Fruit fly (Drosophila melanogaster) whole organism, pupa: Measurements from ENCODE around the gene melt.
A peak's percentile ranks its signal among the peaks of the same experiment; 100 is the strongest.

Source experiments
- CG10348 ChIP-seq: fragments of 200-800 bp; sonication (Bioruptor generic); IDR thresholded peaks from 2 replicates; pipeline ENCODE4 v1.3.6; 2022; ENCODE audit warnings: missing biosample characterization, missing genetic modification characterization
- CG12605 ChIP-seq: fragments of 200-800 bp; sonication (Bioruptor generic); IDR thresholded peaks from 2 replicates; pipeline ENCODE4 v1.3.6; 2022; ENCODE audit warnings: missing biosample characterization, missing genetic modification characterization
- CG13204 ChIP-seq: fragments of 200-800 bp; sonication (Bioruptor generic); optimal IDR thresholded peaks from 2 replicates; lab custom pipeline; 2018; ENCODE audit warnings: missing biosample characterization, mild to moderate bottlenecking, missing genetic modification characterization, moderate library complexity
- CG14655 ChIP-seq: fragments of 200-800 bp; sonication (Bioruptor generic); optimal IDR thresholded peaks from 3 replicates; lab custom pipeline; 2017; ENCODE audit warnings: mild to moderate bottlenecking, missing biosample characterization, missing genetic modification reagents, missing genetic modification characterization
- CG15710 ChIP-seq: fragments of 200-800 bp; sonication (Bioruptor generic); optimal IDR thresholded peaks from 2 replicates; lab custom pipeline; 2018; ENCODE audit warnings: missing biosample characterization, mild to moderate bottlenecking, missing genetic modification characterization, moderate library complexity
- CG17806 ChIP-seq: fragments of 200-800 bp; sonication (Bioruptor generic); optimal IDR thresholded peaks from 2 replicates; lab custom pipeline; 2018; ENCODE audit warnings: missing biosample characterization, mild to moderate bottlenecking, missing genetic modification characterization, moderate library complexity
- CG32121 ChIP-seq: fragments of 200-800 bp; sonication (Bioruptor generic); IDR thresholded peaks from 2 replicates; pipeline ENCODE4 v1.3.6; 2022; ENCODE audit warnings: missing biosample characterization, missing genetic modification characterization
- CG34367 ChIP-seq: fragments of 200-800 bp; sonication (Bioruptor generic); optimal IDR thresholded peaks from 2 replicates; lab custom pipeline; 2018; ENCODE audit warnings: missing biosample characterization, mild to moderate bottlenecking, missing genetic modification characterization
- CG4496 ChIP-seq: fragments of 200-800 bp; sonication (Bioruptor generic); IDR thresholded peaks from 3 replicates; pipeline ENCODE4 v1.3.6; 2022; ENCODE audit warnings: missing biosample characterization, missing genetic modification characterization
- CG8159 ChIP-seq: fragments of 200-800 bp; sonication (Bioruptor generic); optimal IDR thresholded peaks from 3 replicates; lab custom pipeline; 2018; ENCODE audit warnings: missing biosample characterization, mild to moderate bottlenecking, missing genetic modification characterization, moderate library complexity
- CG8301 ChIP-seq: fragments of 200-800 bp; sonication (Bioruptor generic); optimal IDR thresholded peaks from 2 replicates; lab custom pipeline; 2018; ENCODE audit warnings: missing biosample characterization, mild to moderate bottlenecking, missing genetic modification characterization
- CG9948 ChIP-seq: fragments of 200-800 bp; sonication (Bioruptor generic); optimal IDR thresholded peaks from 2 replicates; lab custom pipeline; 2018; ENCODE audit warnings: missing biosample characterization, mild to moderate bottlenecking, missing genetic modification characterization, moderate library complexity
- D1 ChIP-seq: fragments of 200-800 bp; sonication (Bioruptor generic); optimal IDR thresholded peaks from 2 replicates; lab custom pipeline; 2018; ENCODE audit warnings: missing biosample characterization, mild to moderate bottlenecking, missing genetic modification characterization, moderate library complexity
- EcR ChIP-seq: fragments of 200-800 bp; sonication (Bioruptor generic); optimal IDR thresholded peaks from 3 replicates; lab custom pipeline; 2019; ENCODE audit warnings: missing biosample characterization, missing genetic modification characterization, mild to moderate bottlenecking, moderate library complexity, missing genetic modification reagents
- Ets98B ChIP-seq: fragments of 200-800 bp; sonication (Bioruptor generic); IDR thresholded peaks from 2 replicates; pipeline ENCODE4 v1.3.6; 2022; ENCODE audit warnings: missing biosample characterization, missing genetic modification characterization
- Pif1A ChIP-seq: fragments of 200-800 bp; sonication (Bioruptor generic); optimal IDR thresholded peaks from 3 replicates; lab custom pipeline; 2016; ENCODE audit warnings: missing biosample characterization, missing genetic modification characterization
- Pif1B ChIP-seq: fragments of 200-800 bp; sonication (Bioruptor generic); optimal IDR thresholded peaks from 3 replicates; lab custom pipeline; 2016; ENCODE audit warnings: missing biosample characterization, missing genetic modification characterization
- Snoo ChIP-seq: fragments of 200-800 bp; sonication (Bioruptor generic); optimal IDR thresholded peaks from 3 replicates; lab custom pipeline; 2017; ENCODE audit warnings: missing biosample characterization, mild to moderate bottlenecking, missing genetic modification characterization, inconsistent platforms
- fd96Ca ChIP-seq: fragments of 200-800 bp; sonication (Bioruptor generic); IDR thresholded peaks from 3 replicates; pipeline ENCODE4 v1.3.6; 2022; ENCODE audit warnings: missing biosample characterization, missing genetic modification characterization
- gl ChIP-seq: fragments of 200-800 bp; sonication (Bioruptor generic); optimal IDR thresholded peaks from 2 replicates; lab custom pipeline; 2018; ENCODE audit warnings: missing biosample characterization, mild to moderate bottlenecking, missing genetic modification characterization
- rn ChIP-seq: fragments of 200-800 bp; sonication (Bioruptor generic); IDR thresholded peaks from 2 replicates; pipeline ENCODE4 v1.3.6; 2022; ENCODE audit warnings: missing biosample characterization, missing genetic modification characterization

Gene melt

DNA sequence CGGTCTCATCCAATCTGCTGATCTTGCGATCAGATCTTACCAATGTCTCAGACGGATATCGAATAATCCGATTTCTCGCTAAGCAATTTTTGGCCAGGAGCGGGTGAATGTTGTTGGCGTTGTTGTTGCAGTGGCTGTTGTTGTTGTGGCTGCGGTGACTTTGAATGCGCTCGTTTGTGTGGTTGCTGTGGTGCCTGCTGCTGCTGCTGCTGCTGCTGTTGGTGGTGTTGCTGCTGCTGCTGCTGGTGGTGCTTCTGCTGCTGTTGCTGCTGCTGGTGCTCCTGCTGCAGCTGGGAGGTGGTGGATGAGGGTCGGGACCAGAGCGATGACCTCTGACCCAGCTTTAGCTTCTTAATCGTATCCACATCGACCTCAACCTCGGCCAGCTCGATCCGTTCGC is 27.0 kb downstream of the melt start:
- TF ChIP-seq CG9948 (tag; lab: Kevin White, UChicago), result no peak
- no peak for TF ChIP-seq CG14655 (GFP tag; lab: Kevin White, UChicago)
- TF ChIP-seq Pif1B, result no peak
- no peak for TF ChIP-seq CG34367 (tag; lab: Kevin White, UChicago)
- TF ChIP-seq CG15710, result no peak
- no peak for TF ChIP-seq CG10348 (GFP tag; lab: Robert Waterston, UW)
- TF ChIP-seq CG12605 (GFP tag; lab: Robert Waterston, UW), result no peak
- TF ChIP-seq EcR (GFP tag; lab: Kevin White, UChicago), result no peak
- no peak for TF ChIP-seq gl
- TF ChIP-seq CG8159 (tag; lab: Kevin White, UChicago), result no peak
- TF ChIP-seq D1, result no peak
- no peak for TF ChIP-seq rn (GFP tag; lab: Robert Waterston, UW)
- TF ChIP-seq CG13204 (GFP tag; lab: Kevin White, UChicago), result no peak

DNA sequence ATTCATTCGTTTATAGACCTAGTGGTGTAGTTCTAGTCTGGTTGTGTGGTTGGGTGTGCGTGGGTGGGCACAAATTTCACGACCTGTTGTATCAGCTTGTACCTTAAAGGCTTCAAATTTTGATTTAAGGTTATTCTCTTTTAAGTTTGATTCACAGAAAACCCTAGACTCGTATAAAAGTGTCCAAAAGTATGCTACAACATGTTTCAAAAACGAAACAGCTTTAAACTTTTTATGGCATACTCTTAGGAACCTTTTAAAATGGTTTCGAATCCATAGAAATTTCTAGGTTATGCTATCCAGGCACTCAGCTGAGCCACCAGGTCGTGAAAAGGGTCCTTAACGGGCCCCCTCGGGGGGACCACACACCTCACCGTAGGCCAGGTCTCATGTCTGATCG is 27.6 kb downstream of the melt start:
- no peak for TF ChIP-seq CG8301 (tag; lab: Kevin White, UChicago)
- TF ChIP-seq CG15710, result no peak
- TF ChIP-seq Pif1B, result no peak
- no peak for TF ChIP-seq CG8159 (tag; lab: Kevin White, UChicago)
- TF ChIP-seq fd96Ca, result no peak
- TF ChIP-seq CG12605 (GFP tag; lab: Robert Waterston, UW), result no peak
- TF ChIP-seq CG13204 (GFP tag; lab: Kevin White, UChicago), result no peak
- TF ChIP-seq CG14655 (GFP tag; lab: Kevin White, UChicago), result no peak
- TF ChIP-seq EcR (GFP tag; lab: Kevin White, UChicago), result no peak
- no peak for TF ChIP-seq CG9948 (tag; lab: Kevin White, UChicago)
- no peak for TF ChIP-seq D1
- no peak for TF ChIP-seq CG32121 (GFP tag; lab: Robert Waterston, UW)
- no peak for TF ChIP-seq CG4496 (GFP tag; lab: Robert Waterston, UW)
- no peak for TF ChIP-seq Snoo (tag; lab: Kevin White, UChicago)

DNA sequence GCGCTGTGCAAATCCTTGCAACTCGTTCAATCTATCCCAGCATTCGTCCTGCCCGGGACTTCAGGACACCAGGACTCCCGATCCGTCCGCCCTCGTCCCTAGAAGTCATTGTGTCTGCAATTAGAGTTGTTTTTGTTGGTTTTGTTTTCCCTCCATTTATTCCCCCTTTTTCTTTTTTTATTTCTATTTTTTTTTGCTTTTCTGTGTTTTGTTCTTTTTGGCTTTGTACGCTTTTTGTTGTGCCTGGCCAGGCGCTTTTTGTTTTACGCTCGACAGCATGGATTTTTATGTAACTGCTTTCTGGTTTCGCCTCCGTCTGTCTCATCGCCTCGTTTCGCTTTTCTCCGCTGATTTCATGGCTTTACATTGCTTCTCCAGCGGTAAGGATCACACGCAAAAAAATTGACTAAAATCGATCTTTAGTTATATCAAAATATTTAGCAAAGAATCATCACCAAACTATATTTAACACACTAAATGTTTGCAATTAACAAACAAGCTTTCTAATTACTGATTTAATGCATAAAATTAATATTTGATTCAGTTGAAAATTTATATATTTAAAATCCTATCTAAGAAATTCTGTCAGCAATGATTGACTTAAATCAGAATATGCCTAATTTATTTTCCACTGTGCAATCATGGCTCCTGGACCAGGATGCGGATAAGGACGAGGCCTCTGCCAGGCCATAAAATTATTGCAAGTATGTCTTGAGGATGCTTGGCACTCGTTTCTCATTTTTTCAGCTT is 50.6 kb downstream of the melt start:
- TF ChIP-seq fd96Ca (no peak), D1 (no peak), CG17806 (peak; percentile 15), CG14655 (GFP tag; lab: Kevin White, UChicago) (no peak), CG4496 (GFP tag; lab: Robert Waterston, UW) (no peak), Ets98B (no peak), Pif1A (GFP tag; lab: Kevin White, UChicago) (no peak), Snoo (tag; lab: Kevin White, UChicago) (no peak), CG15710 (peak; percentile 47), CG10348 (GFP tag; lab: Robert Waterston, UW) (no peak), rn (GFP tag; lab: Robert Waterston, UW) (no peak), CG8159 (tag; lab: Kevin White, UChicago) (peak; percentile 62), CG32121 (GFP tag; lab: Robert Waterston, UW) (no peak), EcR (GFP tag; lab: Kevin White, UChicago) (no peak), Pif1B (no peak), CG12605 (GFP tag; lab: Robert Waterston, UW) (no peak), CG8301 (tag; lab: Kevin White, UChicago) (no peak), CG13204 (GFP tag; lab: Kevin White, UChicago) (no peak), gl (no peak), CG9948 (tag; lab: Kevin White, UChicago) (peak; percentile 24), CG34367 (tag; lab: Kevin White, UChicago) (peak; percentile 8)

DNA sequence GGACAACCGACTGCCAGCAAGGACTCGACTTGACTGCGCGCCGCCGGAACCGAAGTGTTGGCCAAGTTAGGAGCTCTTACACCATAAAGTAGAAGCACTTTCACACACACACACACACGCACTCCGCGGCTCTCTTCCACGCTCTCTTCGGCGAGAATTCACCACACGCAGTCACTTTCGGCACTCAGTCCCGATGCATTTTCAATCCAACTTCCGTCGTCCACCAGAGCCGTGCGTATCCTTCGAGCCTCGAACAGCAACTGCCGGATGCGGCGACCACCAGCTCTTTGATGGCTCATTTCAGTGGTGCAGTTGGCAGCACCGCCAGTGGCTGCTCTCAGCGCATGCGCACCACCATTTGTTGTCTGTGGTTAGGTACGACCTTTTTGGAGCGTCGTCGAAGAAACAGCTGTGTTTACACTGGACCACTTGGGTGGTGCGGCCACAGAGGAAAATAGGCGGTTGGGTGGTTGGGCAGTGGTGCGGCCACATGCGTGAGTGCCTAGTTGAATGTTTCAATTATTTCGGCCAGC is 55.4 kb downstream of the melt start, which contains the start of gene Dscam2:
Gene Dscam2 (minus strand): TSS at position 264 of the 533 bp plus-strand sequence.
- no peak for TF ChIP-seq gl
- no peak for TF ChIP-seq CG8301 (tag; lab: Kevin White, UChicago)
- no peak for TF ChIP-seq CG8159 (tag; lab: Kevin White, UChicago)
- no peak for TF ChIP-seq fd96Ca
- TF ChIP-seq Pif1A (GFP tag; lab: Kevin White, UChicago), result no peak

DNA sequence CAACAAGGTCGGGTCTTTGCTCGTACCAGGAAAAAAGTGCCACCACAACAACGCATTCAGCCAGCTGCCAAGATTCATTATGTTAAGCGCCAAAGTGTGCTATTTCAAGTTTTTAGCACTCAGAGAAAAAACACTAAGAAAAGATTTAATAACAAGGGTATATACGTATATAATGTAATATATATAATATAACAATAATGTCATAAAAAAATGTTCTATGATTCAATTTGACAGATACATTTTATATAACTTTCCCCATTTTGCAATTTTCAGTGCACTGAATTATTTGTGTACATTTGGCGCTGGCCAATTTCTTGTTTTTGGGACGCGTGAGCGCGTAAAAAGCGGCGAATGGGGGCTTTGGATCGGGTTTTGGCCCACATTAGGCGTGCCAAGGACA is 56.2 kb downstream of the melt start:
- TF ChIP-seq CG32121 (GFP tag; lab: Robert Waterston, UW) (peak; percentile 61; the same call in 1 of the 2 replicates), CG8159 (tag; lab: Kevin White, UChicago) (no peak)
- TF ChIP-seq, all 21 proteins: peak for 1

DNA sequence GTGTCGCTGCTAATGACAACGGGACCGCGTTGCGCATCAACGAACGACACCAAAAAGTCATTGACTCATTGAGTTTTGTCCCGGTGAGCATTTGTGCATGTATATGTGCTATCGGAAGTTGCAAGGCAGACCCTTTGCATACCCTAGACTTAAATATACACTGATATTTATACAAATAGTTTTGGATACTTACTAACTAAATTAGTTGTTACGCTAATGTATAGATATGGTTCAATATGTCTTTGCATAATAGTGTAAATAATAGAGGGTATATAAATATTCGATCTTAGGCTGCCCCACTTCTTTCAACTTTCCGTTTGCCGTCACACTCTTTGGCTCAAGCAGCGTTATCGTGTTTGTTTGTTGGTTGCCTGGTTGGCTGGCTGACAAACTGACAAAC is 56.9 kb downstream of the melt start:
- TF ChIP-seq CG8159 (tag; lab: Kevin White, UChicago) (peak; percentile 32), CG32121 (GFP tag; lab: Robert Waterston, UW) (peak; percentile 54; the same call in 1 of the 2 replicates), CG9948 (tag; lab: Kevin White, UChicago) (no peak), Pif1A (GFP tag; lab: Kevin White, UChicago) (no peak), D1 (no peak), CG4496 (GFP tag; lab: Robert Waterston, UW) (0 out of 3 replicates have a peak, but pooled peaks have one; percentile 48), Snoo (tag; lab: Kevin White, UChicago) (no peak), EcR (GFP tag; lab: Kevin White, UChicago) (no peak), CG14655 (GFP tag; lab: Kevin White, UChicago) (peak; percentile 45), CG8301 (tag; lab: Kevin White, UChicago) (peak; percentile 24), CG10348 (GFP tag; lab: Robert Waterston, UW) (no peak), CG17806 (no peak), fd96Ca (peak; percentile 52; the same call in 1 of the 3 replicates), CG34367 (tag; lab: Kevin White, UChicago) (no peak), CG12605 (GFP tag; lab: Robert Waterston, UW) (no peak), CG15710 (no peak), rn (GFP tag; lab: Robert Waterston, UW) (no peak), gl (no peak), Ets98B (no peak), CG13204 (GFP tag; lab: Kevin White, UChicago) (no peak), Pif1B (no peak)
